Worm (Caenorhabditis elegans): ENCODE results near the gene pes-8.

- TF ChIP-seq B0310.2 (tag; optimal IDR thresholded peaks at IDR 0.05) (no peak), ama-1 (optimal IDR thresholded peaks at IDR 0.05) (no peak), sea-1 (GFP tag; conservative IDR thresholded peaks at IDR 0.05) (no peak), F13C5.2 (tag; optimal IDR thresholded peaks at IDR 0.05) (no peak), hmg-4 (GFP tag; optimal IDR thresholded peaks at IDR 0.05) (no peak), aly-1 (tag; optimal IDR thresholded peaks at IDR 0.05) (no peak), hmbx-1 (tag; optimal IDR thresholded peaks at IDR 0.05) (no peak), ceh-13 (GFP tag; optimal IDR thresholded peaks at IDR 0.05) (no peak), hnd-1 (tag; optimal IDR thresholded peaks at IDR 0.05) (no peak), tra-4 (tag; optimal IDR thresholded peaks at IDR 0.05) (no peak), ceh-36 (tag; optimal IDR thresholded peaks at IDR 0.05) (no peak)
Observed at ce11 chrX:9210086-9210485, 41.5 kb upstream of the pes-8 start.

Measured in whole organism, early embryonic.